Fruit fly (Drosophila melanogaster): ENCODE measurements around the gene CG14947.

- TF ChIP-seq psq (optimal IDR thresholded peaks at IDR 0.05) (no peak), Dll (optimal IDR thresholded peaks at IDR 0.05) (no peak), CG8478 (optimal IDR thresholded peaks at IDR 0.05) (no peak)
Measured at dm6 chr2L:12048723-12049122, 27.2 kb upstream of the CG14947 start, which contains the start of gene Plzf.
